Worm (Caenorhabditis elegans): ENCODE measurements around the gene cdh-8.

Gene cdh-8

ce11 chrIV:393409-393930, 53.9 kb downstream of the cdh-8 start, which contains the start of the genes T07A9.15 and nog-1:
Gene T07A9.15, minus strand, starts transcription at chrIV:393546.
Gene nog-1, plus strand, starts transcription at chrIV:393880.
- TF ChIP-seq B0310.2 (tag; optimal IDR thresholded peaks at IDR 0.05) (no peak), ceh-36 (tag; optimal IDR thresholded peaks at IDR 0.05) (no peak), scrt-1 (GFP tag; IDR thresholded peaks at IDR 0.05) (no peak), tbx-37 (GFP tag; conservative IDR thresholded peaks at IDR 0.05) (0 out of 2 replicates have a peak, but pooled peaks have one; percentile 30), ama-1 (optimal IDR thresholded peaks at IDR 0.05) (no peak), pes-1 (GFP tag; IDR thresholded peaks at IDR 0.05) (peak; percentile 52; the same call in 1 of the 2 replicates)

ce11 chrIV:396373-396772, 56.8 kb downstream of the cdh-8 start, which contains the start of gene rrp-8:
Gene rrp-8, plus strand, starts transcription at chrIV:396545.
- TF ChIP-seq pes-1 (GFP tag; IDR thresholded peaks at IDR 0.05) = no peak
- TF ChIP-seq hnd-1 (tag; optimal IDR thresholded peaks at IDR 0.05) = no peak

DNA sequence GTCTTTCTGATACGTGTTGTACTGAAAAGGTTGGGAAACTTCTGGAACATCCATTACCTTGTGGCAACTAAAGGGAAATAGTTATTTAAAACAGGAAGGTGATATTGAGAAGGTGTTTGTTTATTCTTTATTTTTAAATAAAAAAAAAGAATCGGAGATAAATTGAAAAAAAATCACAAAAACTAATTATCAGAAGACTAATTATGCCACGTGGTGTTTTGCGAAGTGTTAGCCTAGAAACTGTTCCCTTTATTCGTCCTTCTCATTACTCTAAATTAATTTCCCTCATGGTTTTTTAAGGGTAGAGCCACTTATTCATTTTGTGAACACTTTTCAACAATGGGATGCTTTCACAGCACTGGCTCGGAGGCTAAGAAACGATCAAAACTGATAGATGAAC, 61.8 kb downstream of the cdh-8 start, which contains the start of gene gpa-4:
gpa-4 (plus strand) TSS at position 301 of the 400 bp plus-strand sequence.
- no peak for TF ChIP-seq F13C5.2 (tag; optimal IDR thresholded peaks at IDR 0.05)
- no peak for TF ChIP-seq tra-4 (tag; optimal IDR thresholded peaks at IDR 0.05)
- TF ChIP-seq hnd-1 (tag; optimal IDR thresholded peaks at IDR 0.05) = no peak
- TF ChIP-seq ama-1 (optimal IDR thresholded peaks at IDR 0.05) = no peak
- TF ChIP-seq hmbx-1 (tag; optimal IDR thresholded peaks at IDR 0.05) = no peak
- no peak for TF ChIP-seq ceh-36 (tag; optimal IDR thresholded peaks at IDR 0.05)
- TF ChIP-seq flt-1 (GFP tag; IDR thresholded peaks at IDR 0.05) = no peak
- no peak for TF ChIP-seq sea-1 (GFP tag; conservative IDR thresholded peaks at IDR 0.05)
- no peak for TF ChIP-seq B0310.2 (tag; optimal IDR thresholded peaks at IDR 0.05)
- no peak for TF ChIP-seq pes-1 (GFP tag; IDR thresholded peaks at IDR 0.05)
- TF ChIP-seq hmg-4 (GFP tag; optimal IDR thresholded peaks at IDR 0.05) = no peak

DNA sequence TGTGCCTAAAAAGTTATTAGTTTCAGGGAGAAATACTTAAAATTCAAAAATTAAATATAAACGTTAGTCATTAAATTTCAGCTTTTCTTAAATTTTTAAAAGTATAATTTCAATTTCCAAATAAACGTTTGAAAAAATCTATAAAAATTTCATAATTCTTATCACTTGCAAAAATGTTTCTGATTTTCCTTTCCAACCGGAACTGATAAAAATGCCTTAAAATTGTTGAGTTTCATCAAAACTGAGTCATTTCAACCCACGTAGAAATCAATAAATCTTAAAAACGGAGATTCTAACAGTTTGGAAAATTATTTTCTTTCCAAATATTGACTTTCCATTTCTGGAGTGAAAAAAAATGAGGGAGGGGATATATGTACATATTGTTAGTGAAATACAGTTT, 69.3 kb downstream of the cdh-8 start:
- no peak for TF ChIP-seq sea-1 (GFP tag; conservative IDR thresholded peaks at IDR 0.05)
- no peak for TF ChIP-seq ceh-13 (GFP tag; optimal IDR thresholded peaks at IDR 0.05)
- no peak for TF ChIP-seq hnd-1 (tag; optimal IDR thresholded peaks at IDR 0.05)
- TF ChIP-seq flt-1 (GFP tag; IDR thresholded peaks at IDR 0.05) = no peak
- TF ChIP-seq F13C5.2 (tag; optimal IDR thresholded peaks at IDR 0.05) = no peak
- TF ChIP-seq ets-7 (tag; optimal IDR thresholded peaks at IDR 0.05) = no peak
- no peak for TF ChIP-seq aly-1 (tag; optimal IDR thresholded peaks at IDR 0.05)
- TF ChIP-seq scrt-1 (GFP tag; IDR thresholded peaks at IDR 0.05) = no peak
- no peak for TF ChIP-seq tbx-37 (GFP tag; conservative IDR thresholded peaks at IDR 0.05)
- no peak for TF ChIP-seq hmbx-1 (tag; optimal IDR thresholded peaks at IDR 0.05)
- TF ChIP-seq ceh-36 (tag; optimal IDR thresholded peaks at IDR 0.05) = no peak
- TF ChIP-seq pes-1 (GFP tag; IDR thresholded peaks at IDR 0.05) = no peak
- TF ChIP-seq B0310.2 (tag; optimal IDR thresholded peaks at IDR 0.05) = no peak
